Fruit fly (Drosophila melanogaster) whole organism: Measurements from ENCODE around the gene CG2201.

Source experiments
- CG8478 ChIP-seq: fragments of >200 bp; optimal IDR thresholded peaks from 2 replicates; lab custom pipeline; 2018; ENCODE audit warnings: inconsistent platforms
- Dll ChIP-seq: fragments of >200 bp; optimal IDR thresholded peaks from 2 replicates; lab custom pipeline; 2017
- pan ChIP-seq: fragments of >200 bp; optimal IDR thresholded peaks from 2 replicates; lab custom pipeline; 2017

- TF ChIP-seq Dll (no peak), CG8478 (no peak), pan (lab: Kevin White, UChicago) (no peak)
Measured at dm6 chr2L:21618738-21619431, 5.0 kb downstream of the CG2201 start.
